Fruit fly (Drosophila melanogaster): Measurements from ENCODE around the gene ry.

Gene ry

DNA sequence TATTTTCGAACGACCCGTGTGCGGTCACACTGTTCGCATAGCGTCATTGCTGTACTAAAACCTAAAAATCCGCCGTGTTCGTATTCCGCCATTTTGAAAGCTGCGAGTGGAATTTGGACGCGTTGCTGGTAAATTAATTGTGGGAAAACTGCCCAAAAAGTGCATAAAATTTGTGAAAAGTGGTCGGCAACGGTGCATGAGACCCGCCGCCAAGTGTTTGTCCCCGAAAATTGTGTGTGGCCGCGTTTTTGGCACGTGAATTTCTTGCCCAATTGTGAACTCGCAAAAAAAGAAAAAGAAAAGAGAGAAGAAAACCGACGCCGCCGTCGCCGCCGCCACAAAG lies 20.7 kb upstream of the ry start, which contains the start of gene CtBP:
CtBP (plus strand) TSS at position 29 of the 343 bp plus-strand sequence.
- TF ChIP-seq pan (optimal IDR thresholded peaks at IDR 0.05) (no peak), CG8478 (optimal IDR thresholded peaks at IDR 0.05) (no peak), Dll (optimal IDR thresholded peaks at IDR 0.05) (no peak), EcR (GFP tag; optimal IDR thresholded peaks at IDR 0.05) (no peak), usp (GFP tag; optimal IDR thresholded peaks at IDR 0.05) (no peak), psq (optimal IDR thresholded peaks at IDR 0.05) (no peak)

DNA sequence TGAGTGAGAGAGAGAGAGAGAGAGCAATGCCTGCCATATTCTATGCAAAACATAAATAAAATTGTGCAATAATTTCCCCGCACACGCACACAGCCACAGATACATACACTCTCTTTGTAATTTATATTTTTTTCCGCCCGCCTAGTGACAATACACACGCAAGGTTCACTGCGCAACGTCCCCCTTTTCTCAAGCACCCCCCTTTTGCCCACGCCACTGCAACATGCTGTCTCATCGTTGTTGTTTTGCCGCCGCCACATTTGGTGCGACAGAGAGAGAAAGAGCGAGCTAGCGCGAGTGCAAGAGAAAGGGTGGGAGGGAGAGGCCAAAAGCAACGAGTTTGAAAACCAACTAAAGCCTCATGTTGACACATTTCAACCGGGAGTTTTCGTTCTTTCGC lies 20.0 kb upstream of the ry start:
- TF ChIP-seq usp (GFP tag; optimal IDR thresholded peaks at IDR 0.05) (no peak), CG8478 (optimal IDR thresholded peaks at IDR 0.05) (peak; percentile 85), Dll (optimal IDR thresholded peaks at IDR 0.05) (peak; percentile 29), pan (optimal IDR thresholded peaks at IDR 0.05) (no peak), EcR (GFP tag; optimal IDR thresholded peaks at IDR 0.05) (peak in 1 of 2 experiments; percentile 3), psq (optimal IDR thresholded peaks at IDR 0.05) (no peak)

DNA sequence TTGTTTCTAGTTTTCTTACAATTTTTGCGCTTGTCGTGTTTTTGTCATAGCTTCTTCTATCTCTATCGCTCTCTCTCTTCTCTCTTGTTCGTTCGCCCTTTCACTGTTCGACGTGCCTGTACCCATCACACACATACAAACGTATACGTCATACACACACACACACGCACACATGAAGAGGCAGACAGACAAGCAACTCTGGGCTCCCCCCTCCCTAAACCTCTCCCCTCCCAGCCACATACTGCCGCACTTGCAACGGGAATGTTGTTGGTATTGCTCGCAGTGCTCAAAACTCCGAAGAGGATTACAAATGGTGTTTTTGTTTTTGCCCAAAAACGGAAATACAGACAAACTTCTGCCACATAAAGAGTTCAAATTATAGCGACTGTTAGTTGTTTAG lies 19.3 kb upstream of the ry start:
- TF ChIP-seq usp (GFP tag; optimal IDR thresholded peaks at IDR 0.05) = no peak
- no peak for TF ChIP-seq EcR (GFP tag; optimal IDR thresholded peaks at IDR 0.05)
- no peak for TF ChIP-seq CG8478 (optimal IDR thresholded peaks at IDR 0.05)
- no peak for TF ChIP-seq pan (optimal IDR thresholded peaks at IDR 0.05)
- TF ChIP-seq psq (optimal IDR thresholded peaks at IDR 0.05) = no peak
- TF ChIP-seq Dll (optimal IDR thresholded peaks at IDR 0.05) = no peak

DNA sequence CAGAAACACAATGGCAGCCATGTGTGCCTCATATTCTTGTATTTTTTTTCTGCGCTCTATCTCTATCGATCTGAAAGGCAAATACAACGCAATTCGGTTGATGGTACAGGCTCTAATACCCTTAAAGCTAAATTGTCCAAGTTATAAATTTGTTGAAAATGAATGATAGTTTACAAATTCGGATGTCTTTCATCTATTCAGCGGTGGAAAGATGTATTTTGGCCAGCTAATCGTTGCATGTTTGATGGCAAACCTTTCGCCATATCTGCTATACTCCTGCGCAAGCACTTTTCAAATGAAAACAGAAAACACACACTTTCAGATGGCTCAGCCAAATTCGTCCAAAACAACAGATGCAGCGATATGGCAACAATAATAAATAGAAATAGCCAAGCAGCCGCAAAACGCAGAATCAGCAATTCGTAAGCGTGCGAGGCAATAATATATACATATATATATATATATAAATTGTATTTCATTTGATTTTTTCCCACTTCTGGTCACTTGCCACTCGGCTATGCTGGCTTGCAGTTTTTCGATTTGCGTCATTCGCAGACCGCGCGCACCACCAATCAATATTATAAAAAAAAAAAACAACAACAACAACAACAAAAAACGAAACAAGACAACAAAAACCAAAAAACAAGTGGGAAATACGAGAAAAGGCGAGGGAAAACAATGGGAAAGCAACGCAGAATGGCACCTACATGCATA lies 18.0 kb upstream of the ry start:
- TF ChIP-seq EcR (GFP tag; optimal IDR thresholded peaks at IDR 0.05) (no peak), usp (GFP tag; optimal IDR thresholded peaks at IDR 0.05) (no peak), CG8478 (optimal IDR thresholded peaks at IDR 0.05) (no peak), psq (optimal IDR thresholded peaks at IDR 0.05) (no peak), pan (optimal IDR thresholded peaks at IDR 0.05) (no peak), Dll (optimal IDR thresholded peaks at IDR 0.05) (no peak)

DNA sequence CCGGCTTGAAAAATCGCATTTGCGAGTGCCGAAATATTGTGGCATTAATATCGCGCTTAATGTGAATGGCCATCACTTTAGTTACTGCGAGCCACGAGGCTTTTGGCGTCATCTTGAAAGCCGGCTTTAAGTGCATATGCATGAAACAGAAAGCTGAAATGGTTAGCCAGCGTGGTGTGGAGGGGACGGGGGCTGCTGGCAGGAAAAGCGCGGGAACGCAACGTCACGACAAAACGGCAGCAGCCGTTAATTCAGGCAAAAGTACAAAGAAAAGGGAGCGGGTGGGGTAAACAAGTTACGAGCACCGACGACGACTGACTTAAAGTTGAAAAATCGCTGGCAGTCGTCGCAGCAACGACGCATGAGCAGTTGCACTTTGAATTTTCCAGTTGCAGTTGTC lies 16.9 kb upstream of the ry start:
- no peak for TF ChIP-seq CG8478 (optimal IDR thresholded peaks at IDR 0.05)
- no peak for TF ChIP-seq usp (GFP tag; optimal IDR thresholded peaks at IDR 0.05)

DNA sequence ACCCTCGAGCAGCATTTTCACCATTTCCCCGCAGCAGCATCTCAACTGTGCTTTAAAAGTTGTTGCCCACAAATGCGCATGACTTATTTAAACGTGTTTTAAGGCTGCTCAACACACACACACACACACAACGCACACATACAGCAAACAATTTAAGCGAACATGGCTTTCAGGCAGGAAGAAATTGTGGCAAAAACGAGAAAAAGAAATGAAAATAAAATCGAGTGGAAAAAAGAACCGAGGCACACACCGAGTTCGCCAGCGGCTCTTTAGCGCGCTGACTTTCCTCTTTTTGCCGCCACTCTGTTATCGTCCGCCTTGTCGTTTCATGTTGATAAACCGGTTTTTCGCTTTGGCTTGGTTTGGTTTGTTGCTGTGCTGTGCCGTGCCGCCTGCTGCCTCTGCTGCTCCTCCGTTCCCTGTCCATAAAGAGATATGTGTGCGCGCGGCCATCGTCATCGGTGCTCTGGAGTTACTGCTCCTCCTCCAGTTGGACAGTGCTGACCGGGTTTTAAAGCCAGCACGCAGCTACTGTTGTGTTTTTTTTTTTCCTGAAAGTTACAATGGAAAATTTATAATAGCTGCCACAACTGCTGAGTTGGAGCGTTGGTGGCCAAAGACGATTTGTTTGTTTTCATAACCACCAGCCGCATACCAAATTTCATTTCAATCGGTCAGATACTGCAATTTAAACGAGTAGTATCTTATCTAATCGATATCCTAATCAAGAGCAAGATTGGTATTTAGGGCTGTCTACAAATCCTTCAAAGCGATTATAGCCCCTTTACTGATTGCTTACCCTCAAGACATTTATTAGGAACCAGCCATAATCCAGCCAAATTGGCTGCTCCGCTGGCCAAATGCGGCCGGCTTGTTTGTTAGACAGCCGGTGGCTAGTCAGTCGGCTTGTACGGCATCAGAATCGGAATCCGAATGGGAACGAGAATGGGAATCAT lies 16.2 kb upstream of the ry start:
- TF ChIP-seq pan (optimal IDR thresholded peaks at IDR 0.05) = no peak
- TF ChIP-seq Dll (optimal IDR thresholded peaks at IDR 0.05) = no peak
- no peak for TF ChIP-seq CG8478 (optimal IDR thresholded peaks at IDR 0.05)
- no peak for TF ChIP-seq EcR (GFP tag; optimal IDR thresholded peaks at IDR 0.05)
- TF ChIP-seq psq (optimal IDR thresholded peaks at IDR 0.05) = no peak
- no peak for TF ChIP-seq usp (GFP tag; optimal IDR thresholded peaks at IDR 0.05)

DNA sequence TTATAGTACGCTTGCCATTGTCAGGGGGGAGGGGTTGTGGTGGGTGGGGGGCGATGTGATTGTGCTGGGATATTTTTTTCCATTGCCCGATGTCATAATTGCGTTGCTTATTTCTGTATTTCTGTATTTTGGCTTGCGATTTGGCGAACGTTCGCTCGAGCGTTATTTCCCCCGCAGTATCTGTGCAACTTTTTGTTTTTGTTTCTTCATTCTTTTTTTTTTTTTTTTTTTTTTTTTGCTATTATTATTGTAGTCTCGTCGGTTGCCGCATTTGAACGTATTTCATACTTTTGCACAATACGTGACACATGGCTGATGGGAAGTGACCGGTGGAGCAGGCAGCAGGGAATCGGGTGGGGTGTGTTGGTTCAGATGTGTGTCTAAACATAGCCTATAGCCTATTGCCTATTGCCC lies 14.7 kb upstream of the ry start:
- TF ChIP-seq EcR (GFP tag; optimal IDR thresholded peaks at IDR 0.05) (no peak), Dll (optimal IDR thresholded peaks at IDR 0.05) (no peak), usp (GFP tag; optimal IDR thresholded peaks at IDR 0.05) (no peak), CG8478 (optimal IDR thresholded peaks at IDR 0.05) (no peak), psq (optimal IDR thresholded peaks at IDR 0.05) (no peak), pan (optimal IDR thresholded peaks at IDR 0.05) (no peak)

DNA sequence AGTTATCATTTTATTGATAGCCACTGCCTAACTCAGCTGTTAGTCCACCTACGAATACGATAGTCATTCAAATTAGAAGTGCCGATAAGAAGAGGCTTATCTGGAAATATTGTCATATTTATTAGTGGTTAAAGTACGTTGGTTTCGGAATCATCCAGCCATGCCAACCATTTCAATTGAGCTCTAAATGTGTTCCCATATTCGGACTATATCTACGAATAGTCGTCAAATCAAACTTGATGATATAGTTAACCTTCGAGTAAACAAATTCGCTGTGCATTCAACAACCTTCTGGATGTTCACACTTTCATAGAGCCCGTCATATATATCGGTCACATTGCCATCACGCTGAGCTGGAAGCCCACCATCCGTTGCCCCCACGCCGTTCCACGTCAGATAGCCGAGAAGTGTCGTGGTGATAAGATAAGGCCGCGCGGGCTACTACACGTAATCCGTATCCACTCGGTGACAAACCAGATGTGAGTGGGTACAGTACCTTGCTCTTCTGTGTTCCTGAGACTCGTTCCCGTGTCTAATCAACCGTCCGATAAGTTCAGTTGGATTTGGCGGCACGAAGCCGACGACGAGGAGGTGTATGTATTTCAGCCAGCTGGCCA lies 13.9 kb upstream of the ry start:
- TF ChIP-seq Dll (optimal IDR thresholded peaks at IDR 0.05) (no peak), usp (GFP tag; optimal IDR thresholded peaks at IDR 0.05) (no peak), psq (optimal IDR thresholded peaks at IDR 0.05) (no peak), EcR (GFP tag; optimal IDR thresholded peaks at IDR 0.05) (no peak), CG8478 (optimal IDR thresholded peaks at IDR 0.05) (no peak), pan (optimal IDR thresholded peaks at IDR 0.05) (no peak)

DNA sequence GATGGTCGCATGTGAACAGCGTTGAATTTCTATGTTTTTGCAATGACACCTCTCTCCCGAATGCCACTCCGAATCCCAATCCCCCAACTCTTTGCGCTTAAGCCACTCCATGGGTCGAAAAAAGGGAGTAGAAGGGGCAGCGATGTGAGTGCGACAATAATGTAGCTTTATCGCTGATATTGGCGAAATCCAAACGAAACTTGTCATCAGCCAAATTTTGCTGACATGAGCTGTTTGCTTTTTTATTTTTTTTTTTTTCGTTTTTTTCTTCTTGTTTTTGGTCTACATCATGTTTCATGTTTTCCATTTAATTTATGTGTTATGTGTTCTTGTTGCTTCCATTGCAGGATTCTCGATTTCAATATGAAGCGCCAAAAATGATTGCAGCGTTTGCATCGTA lies 13.3 kb upstream of the ry start:
- TF ChIP-seq usp (GFP tag; optimal IDR thresholded peaks at IDR 0.05) = no peak
- TF ChIP-seq psq (optimal IDR thresholded peaks at IDR 0.05) = no peak
- no peak for TF ChIP-seq CG8478 (optimal IDR thresholded peaks at IDR 0.05)
- TF ChIP-seq EcR (GFP tag; optimal IDR thresholded peaks at IDR 0.05) = no peak
- no peak for TF ChIP-seq pan (optimal IDR thresholded peaks at IDR 0.05)
- no peak for TF ChIP-seq Dll (optimal IDR thresholded peaks at IDR 0.05)

DNA sequence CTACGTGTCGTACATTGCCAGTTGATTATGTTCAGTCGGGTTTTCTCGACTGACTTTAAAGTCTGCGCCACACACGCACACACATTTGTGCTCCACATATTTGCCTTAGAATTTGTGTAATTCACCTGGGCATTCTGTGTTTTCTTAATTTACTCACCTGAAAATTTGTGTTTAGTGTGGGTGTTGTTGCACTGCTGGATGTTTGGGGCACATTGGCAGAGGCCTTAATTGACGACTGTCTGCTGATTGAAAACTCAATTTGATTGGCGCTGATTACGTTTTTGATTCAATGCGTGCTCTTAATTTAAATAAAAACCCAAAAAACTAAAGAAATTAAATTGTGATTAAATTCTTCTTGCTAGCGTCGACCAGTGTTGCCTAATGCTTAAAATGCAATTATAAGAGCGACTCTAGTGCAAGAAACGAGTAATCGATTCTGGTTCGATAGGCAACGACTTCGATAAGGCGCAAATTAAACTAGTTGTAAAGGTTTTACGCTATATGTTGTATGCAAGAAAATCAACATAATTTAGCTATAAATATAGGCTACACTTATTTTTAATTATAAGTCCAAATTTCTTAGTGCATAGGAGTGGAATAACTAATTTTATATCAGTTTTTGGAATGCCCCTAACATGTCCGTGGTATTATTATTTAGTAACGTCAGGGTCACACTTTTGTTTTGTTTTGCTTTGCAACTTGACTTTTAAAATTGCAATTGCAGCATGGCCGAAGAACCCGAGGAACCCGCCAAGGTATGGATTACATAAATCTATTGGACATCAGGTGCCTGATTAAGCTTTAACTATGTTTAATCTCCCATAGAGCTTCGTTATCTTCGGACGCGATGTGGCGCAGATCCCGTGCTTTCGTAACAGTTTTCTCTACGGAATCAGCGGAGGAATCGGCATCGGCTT lies 1.8 kb upstream of the ry start, which contains the start of the genes CG46281 and CG46280:
CG46281 (minus strand) TSS at position 51 of the 917 bp plus-strand sequence.
CG46280 (minus strand) TSS at position 403 of the 917 bp plus-strand sequence.
- TF ChIP-seq psq (optimal IDR thresholded peaks at IDR 0.05) = no peak
- TF ChIP-seq EcR (GFP tag; optimal IDR thresholded peaks at IDR 0.05) = no peak
- no peak for TF ChIP-seq CG8478 (optimal IDR thresholded peaks at IDR 0.05)

DNA sequence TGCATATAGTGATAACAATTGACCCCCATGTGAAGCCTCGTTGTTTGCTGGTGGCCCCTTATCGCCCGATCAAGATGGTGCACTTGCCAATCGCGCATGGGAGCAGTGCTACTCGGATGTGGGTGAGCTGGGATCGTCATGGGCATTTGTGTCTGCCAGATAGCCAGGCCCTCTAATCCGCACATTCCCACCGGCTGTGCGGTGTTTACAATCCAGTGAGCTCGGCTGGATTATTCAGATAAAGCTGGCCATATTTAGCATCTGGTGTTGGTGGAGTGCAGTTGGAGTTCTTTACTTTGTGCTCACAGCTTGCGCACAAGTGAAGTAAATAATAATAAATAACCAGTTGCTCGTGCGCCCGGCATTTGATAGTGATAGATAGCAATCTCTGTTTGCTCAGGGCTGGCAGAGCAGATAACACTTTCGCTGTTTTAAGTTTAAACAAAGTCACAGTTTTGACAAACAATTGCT lies 682 bp downstream of the ry start:
- TF ChIP-seq usp (GFP tag; optimal IDR thresholded peaks at IDR 0.05) (no peak), pan (optimal IDR thresholded peaks at IDR 0.05) (no peak), Dll (optimal IDR thresholded peaks at IDR 0.05) (no peak), EcR (GFP tag; optimal IDR thresholded peaks at IDR 0.05) (no peak), CG8478 (optimal IDR thresholded peaks at IDR 0.05) (no peak), psq (optimal IDR thresholded peaks at IDR 0.05) (no peak)

All from whole organism.